Fruit fly (Drosophila melanogaster) whole organism, embryonic: Measurements from ENCODE around the gene Nup93-1.

Source experiments
- ATbp ChIP-seq: fragments of 200-800 bp; sonication (Bioruptor generic); optimal IDR thresholded peaks from 2 replicates; lab custom pipeline; 2017; ENCODE audit warnings: missing biosample characterization, mild to moderate bottlenecking, missing genetic modification characterization, missing genetic modification reagents
- Antp ChIP-seq: fragments of 200-800 bp; sonication (Bioruptor generic); optimal IDR thresholded peaks from 3 replicates; lab custom pipeline; 2016; ENCODE audit warnings: missing biosample characterization, missing genetic modification characterization
- Awh ChIP-seq: fragments of 200-800 bp; sonication (Bioruptor generic); IDR thresholded peaks from 2 replicates; pipeline ENCODE4, ENCODE4 v1.3.6; 2022; ENCODE audit warnings: missing biosample characterization, missing genetic modification characterization
- B-H2 ChIP-seq: fragments of 200-800 bp; sonication (Bioruptor generic); optimal IDR thresholded peaks from 2 replicates; lab custom pipeline; 2018; ENCODE audit warnings: missing biosample characterization, mild to moderate bottlenecking, missing genetic modification characterization
- Blimp-1 ChIP-seq: fragments of 200-800 bp; sonication (Bioruptor generic); optimal IDR thresholded peaks from 3 replicates; lab custom pipeline; 2018; ENCODE audit warnings: missing biosample characterization, missing genetic modification characterization, mild to moderate bottlenecking, moderate library complexity, missing genetic modification reagents
- Bteb2 ChIP-seq: fragments of 200-800 bp; sonication (Bioruptor generic); optimal IDR thresholded peaks from 2 replicates; lab custom pipeline; 2016; ENCODE audit warnings: missing biosample characterization, missing genetic modification characterization
- CG12659 ChIP-seq: fragments of 200-800 bp; sonication (Bioruptor generic); optimal IDR thresholded peaks from 3 replicates; lab custom pipeline; 2017; ENCODE audit warnings: mild to moderate bottlenecking, missing biosample characterization, missing genetic modification reagents, missing genetic modification characterization
- CG12769 ChIP-seq: fragments of 200-800 bp; sonication (Bioruptor generic); optimal IDR thresholded peaks from 2 replicates; lab custom pipeline; 2019; ENCODE audit warnings: missing biosample characterization, mild to moderate bottlenecking, missing genetic modification characterization, moderate library complexity
- CG13775 ChIP-seq: fragments of 200-800 bp; sonication (Bioruptor generic); optimal IDR thresholded peaks from 3 replicates; lab custom pipeline; 2017; ENCODE audit warnings: missing biosample characterization, mild to moderate bottlenecking, missing genetic modification characterization
- CG15514 ChIP-seq: fragments of 200-800 bp; sonication (Bioruptor generic); optimal IDR thresholded peaks from 3 replicates; lab custom pipeline; 2017; ENCODE audit warnings: missing biosample characterization, missing genetic modification characterization, mild to moderate bottlenecking, moderate library complexity, missing genetic modification reagents
- CG16863 ChIP-seq: fragments of 200-800 bp; sonication (Bioruptor generic); optimal IDR thresholded peaks from 3 replicates; lab custom pipeline; 2016; ENCODE audit warnings: missing biosample characterization, missing genetic modification characterization
- CG17328 ChIP-seq: fragments of 200-800 bp; sonication (Bioruptor generic); IDR thresholded peaks from 2 replicates; pipeline ENCODE4 v1.3.6; 2022; ENCODE audit warnings: missing biosample characterization, missing genetic modification characterization
- CG18262 ChIP-seq: fragments of 200-800 bp; optimal IDR thresholded peaks from 3 replicates; lab custom pipeline; 2019; ENCODE audit warnings: missing biosample characterization, mild to moderate bottlenecking, missing genetic modification characterization, moderate library complexity
- CG18619 ChIP-seq: fragments of 200-800 bp; sonication (Bioruptor generic); optimal IDR thresholded peaks from 3 replicates; lab custom pipeline; 2017; ENCODE audit warnings: missing biosample characterization, mild to moderate bottlenecking, missing genetic modification characterization
- CG2678 ChIP-seq: fragments of 200-800 bp; sonication (Bioruptor generic); optimal IDR thresholded peaks from 3 replicates; lab custom pipeline; 2019; ENCODE audit warnings: missing biosample characterization, mild to moderate bottlenecking, missing genetic modification characterization, moderate library complexity
- CG30403 ChIP-seq: fragments of 200-800 bp; sonication (Bioruptor generic); optimal IDR thresholded peaks from 3 replicates; lab custom pipeline; 2016; ENCODE audit warnings: missing biosample characterization, missing genetic modification characterization
- CG3065 ChIP-seq: fragments of 200-800 bp; sonication (Bioruptor generic); optimal IDR thresholded peaks from 2 replicates; lab custom pipeline; 2016; ENCODE audit warnings: missing biosample characterization, missing genetic modification characterization
- CG3163 ChIP-seq: fragments of 200-800 bp; sonication (Bioruptor generic); optimal IDR thresholded peaks from 3 replicates; lab custom pipeline; 2016; ENCODE audit warnings: missing biosample characterization, missing genetic modification characterization
- CG3281 ChIP-seq: fragments of 200-800 bp; sonication (Bioruptor generic); optimal IDR thresholded peaks from 3 replicates; lab custom pipeline; 2017; ENCODE audit warnings: missing biosample characterization, mild to moderate bottlenecking, missing genetic modification characterization
- CG34376 ChIP-seq: fragments of 200-800 bp; sonication (Bioruptor generic); optimal IDR thresholded peaks from 2 replicates; lab custom pipeline; 2018; ENCODE audit warnings: missing biosample characterization, mild to moderate bottlenecking, missing genetic modification characterization
- CG4617 ChIP-seq: fragments of 200-800 bp; sonication (Bioruptor generic); optimal IDR thresholded peaks from 3 replicates; lab custom pipeline; 2016; ENCODE audit warnings: missing biosample characterization, missing genetic modification characterization, borderline replicate concordance
- CG6272 ChIP-seq: fragments of 200-800 bp; sonication (Bioruptor generic); IDR thresholded peaks from 2 replicates; pipeline ENCODE4 v1.3.6; 2022; ENCODE audit warnings: missing biosample characterization, missing genetic modification characterization
- CG7372 ChIP-seq: fragments of 200-800 bp; sonication (Bioruptor generic); IDR thresholded peaks from 2 replicates; pipeline ENCODE4 v1.3.6; 2022; ENCODE audit warnings: missing biosample characterization, missing genetic modification characterization
- CG7556 ChIP-seq: fragments of 200-800 bp; sonication (Bioruptor generic); optimal IDR thresholded peaks from 2 replicates; lab custom pipeline; 2017; ENCODE audit warnings: missing biosample characterization, mild to moderate bottlenecking, missing genetic modification characterization
- CG8924 ChIP-seq: fragments of 200-800 bp; optimal IDR thresholded peaks from 3 replicates; lab custom pipeline; 2019; ENCODE audit warnings: missing biosample characterization, mild to moderate bottlenecking, missing genetic modification characterization, moderate library complexity
- CoRest ChIP-seq: fragments of 200-800 bp; sonication (Bioruptor generic); optimal IDR thresholded peaks from 3 replicates; lab custom pipeline; 2018; ENCODE audit warnings: missing biosample characterization, mild to moderate bottlenecking, missing genetic modification characterization, moderate library complexity
- Dek ChIP-seq: fragments of 200-800 bp; sonication (Bioruptor generic); optimal IDR thresholded peaks from 3 replicates; lab custom pipeline; 2019; ENCODE audit warnings: missing biosample characterization, mild to moderate bottlenecking, missing genetic modification characterization, moderate library complexity
- Dll ChIP-seq: fragments of 200-800 bp; sonication (Bioruptor generic); IDR thresholded peaks from 4 replicates; pipeline ENCODE4 v1.3.6; 2022; ENCODE audit warnings: missing biosample characterization, missing genetic modification characterization; ENCODE audit not compliant: partially characterized antibody
- Drgx ChIP-seq: fragments of 200-800 bp; sonication (Bioruptor generic); IDR thresholded peaks from 2 replicates; pipeline ENCODE4 v1.3.6; 2022; ENCODE audit warnings: missing biosample characterization, missing genetic modification characterization
- Elba2 ChIP-seq: fragments of 200-800 bp; sonication (Bioruptor generic); optimal IDR thresholded peaks from 3 replicates; lab custom pipeline; 2016; ENCODE audit warnings: missing biosample characterization, missing genetic modification characterization
- HHEX ChIP-seq: fragments of 200-800 bp; sonication (Bioruptor generic); optimal IDR thresholded peaks from 3 replicates; lab custom pipeline; 2017; ENCODE audit warnings: missing biosample characterization, mild to moderate bottlenecking, missing genetic modification characterization, missing genetic modification reagents
- Side ChIP-seq: fragments of 200-800 bp; sonication (Bioruptor generic); optimal IDR thresholded peaks from 2 replicates; lab custom pipeline; 2016; ENCODE audit warnings: missing biosample characterization, missing genetic modification characterization
- aop ChIP-seq: fragments of 200-800 bp; sonication (Bioruptor generic); IDR thresholded peaks from 2 replicates; pipeline ENCODE4 v1.3.6; 2022; ENCODE audit warnings: missing biosample characterization, missing genetic modification characterization
- ato ChIP-seq: fragments of 200-800 bp; sonication (Bioruptor generic); IDR thresholded peaks from 2 replicates; pipeline ENCODE4 v1.3.6; 2022; ENCODE audit warnings: missing biosample characterization, missing genetic modification characterization; ENCODE audit not compliant: partially characterized antibody
- bcd ChIP-seq: fragments of 200-800 bp; sonication (Bioruptor generic); optimal IDR thresholded peaks from 2 replicates; lab custom pipeline; 2017; ENCODE audit warnings: missing biosample characterization, mild to moderate bottlenecking, missing genetic modification characterization
- chif ChIP-seq, 2 experiments: fragments of 200-800 bp; sonication (Bioruptor generic); optimal IDR thresholded peaks; 3 replicates each; lab custom pipeline; 2016; ENCODE audit warnings: missing biosample characterization in 2 of 2, missing genetic modification characterization in 2 of 2
- dmrt99B ChIP-seq: fragments of 200-800 bp; sonication (Bioruptor generic); optimal IDR thresholded peaks from 2 replicates; lab custom pipeline; 2018; ENCODE audit warnings: missing biosample characterization, mild to moderate bottlenecking, missing genetic modification characterization, moderate library complexity
- dysf ChIP-seq: fragments of 200-800 bp; sonication (Bioruptor generic); IDR thresholded peaks from 3 replicates; pipeline ENCODE4 v1.3.6; 2022; ENCODE audit warnings: missing biosample characterization, missing genetic modification characterization
- fd3F ChIP-seq: fragments of 200-800 bp; sonication (Bioruptor generic); optimal IDR thresholded peaks from 2 replicates; lab custom pipeline; 2018; ENCODE audit warnings: missing biosample characterization, mild to moderate bottlenecking, missing genetic modification characterization, moderate library complexity
- jing ChIP-seq: fragments of 200-800 bp; sonication (Bioruptor generic); optimal IDR thresholded peaks from 2 replicates; lab custom pipeline; 2018; ENCODE audit warnings: missing biosample characterization, mild to moderate bottlenecking, missing genetic modification characterization
- lola ChIP-seq, 3 experiments: fragments of >200 bp in 2 of 3; fragments of 200-800 bp in 1 of 3; sonication (Bioruptor generic) in 1 of 3; optimal IDR thresholded peaks; 2 replicates each; lab custom pipeline; 2017 to 2019; ENCODE audit warnings: missing biosample characterization in 3 of 3, missing genetic modification characterization in 3 of 3, mild to moderate bottlenecking in 1 of 3, moderate library complexity in 1 of 3
- org-1 ChIP-seq: fragments of 200-800 bp; sonication (Bioruptor generic); optimal IDR thresholded peaks from 2 replicates; lab custom pipeline; 2017; ENCODE audit warnings: missing biosample characterization, missing genetic modification characterization
- rib ChIP-seq: fragments of 200-800 bp; sonication (Bioruptor generic); IDR thresholded peaks from 2 replicates; pipeline ENCODE4 v1.3.6; 2022; ENCODE audit warnings: missing biosample characterization, missing genetic modification characterization
- sqz ChIP-seq: fragments of 200-800 bp; sonication (Bioruptor generic); optimal IDR thresholded peaks from 3 replicates; lab custom pipeline; 2018; ENCODE audit warnings: missing biosample characterization, mild to moderate bottlenecking, missing genetic modification characterization
- stc ChIP-seq: fragments of 200-800 bp; sonication (Bioruptor generic); IDR thresholded peaks from 2 replicates; pipeline ENCODE4 v1.3.6; 2022; ENCODE audit warnings: missing biosample characterization, missing genetic modification characterization
- unpg ChIP-seq: fragments of 200-800 bp; sonication (Bioruptor generic); optimal IDR thresholded peaks from 3 replicates; lab custom pipeline; 2018; ENCODE audit warnings: missing biosample characterization, mild to moderate bottlenecking, missing genetic modification characterization, moderate library complexity
- z ChIP-seq: fragments of 200-800 bp; sonication (Bioruptor generic); IDR thresholded peaks from 3 replicates; pipeline ENCODE4 v1.3.6; 2022; ENCODE audit warnings: missing biosample characterization, missing genetic modification characterization
- zfh2 ChIP-seq: fragments of 200-800 bp; sonication (Bioruptor generic); optimal IDR thresholded peaks from 2 replicates; lab custom pipeline; 2016; ENCODE audit warnings: missing biosample characterization, missing genetic modification characterization

The Nup93-1 gene

dm6 chrX:13817418-13818171 lies 5.0 kb upstream of the Nup93-1 start (continued):
- TF ChIP-seq Dll: no peak
- peak; percentile 42 for TF ChIP-seq Blimp-1 (GFP tag; lab: Kevin White, UChicago)
- no peak for TF ChIP-seq Side (GFP tag; lab: Kevin White, UChicago)
- no peak for TF ChIP-seq CG4617
- peak; percentile 63 for TF ChIP-seq stc (GFP tag; lab: Robert Waterston, UW)
- peak; percentile 59 for TF ChIP-seq dmrt99B (tag; lab: Kevin White, UChicago)
- TF ChIP-seq CG17328 (GFP tag; lab: Robert Waterston, UW): peak; percentile 23; the same call in 1 of the 2 replicates
- peak; percentile 63 for TF ChIP-seq unpg (GFP tag; lab: Kevin White, UChicago)
- no peak for TF ChIP-seq CG16863 (GFP tag; lab: Kevin White, UChicago)
- peak; percentile 61 for TF ChIP-seq Drgx (GFP tag; lab: Robert Waterston, UW)
- TF ChIP-seq org-1 (GFP tag; lab: Kevin White, UChicago): no peak
- TF ChIP-seq CG13775 (GFP tag; lab: Kevin White, UChicago): peak; percentile 11
- peak; percentile 29 for TF ChIP-seq CG8924
- TF ChIP-seq B-H2 (GFP tag; lab: Kevin White, UChicago): no peak
- no peak for TF ChIP-seq aop (GFP tag; lab: Robert Waterston, UW)
- peak; percentile 27 for TF ChIP-seq Dek (tag; lab: Kevin White, UChicago)
- no peak for TF ChIP-seq sqz (GFP tag; lab: Kevin White, UChicago)
- TF ChIP-seq CG18619: peak; percentile 36
- TF ChIP-seq CG3065 (GFP tag; lab: Kevin White, UChicago): no peak
- peak; percentile 5 for TF ChIP-seq ATbp (GFP tag; lab: Kevin White, UChicago)
- TF ChIP-seq bcd (GFP tag; lab: Kevin White, UChicago): peak; percentile 42
- TF ChIP-seq CG18262: peak; percentile 36
- TF ChIP-seq ato (GFP tag; lab: Robert Waterston, UW): no peak
- peak; percentile 11 to 16 for TF ChIP-seq chif (GFP tag; optimal IDR thresholded peaks at IDR 0.05; lab: Kevin White, UChicago)
- peak; percentile 44 for TF ChIP-seq CG2678 (tag; lab: Kevin White, UChicago)
- TF ChIP-seq z: no peak
- peak; percentile 22 for TF ChIP-seq CG34376 (GFP tag; lab: Kevin White, UChicago)
- peak; percentile 6 for TF ChIP-seq zfh2 (GFP tag; lab: Kevin White, UChicago)
- TF ChIP-seq CG3281 (GFP tag; lab: Kevin White, UChicago): peak; percentile 42
- peak; percentile 24 for TF ChIP-seq Bteb2
- TF ChIP-seq CG12769 (tag; lab: Kevin White, UChicago): no peak
- TF ChIP-seq HHEX: peak; percentile 57
- TF ChIP-seq CG15514 (GFP tag; lab: Kevin White, UChicago): peak; percentile 18
- TF ChIP-seq rib (GFP tag; lab: Robert Waterston, UW): peak; percentile 43; the same call in 1 of the 2 replicates
- no peak for TF ChIP-seq Elba2
- no peak for TF ChIP-seq CG3163
- peak; percentile 51 for TF ChIP-seq CG7556 (GFP tag; lab: Kevin White, UChicago)
- peak; percentile 23; the same call in 1 of the 2 replicates for TF ChIP-seq Awh (GFP tag; lab: Robert Waterston, UW)
- no peak for TF ChIP-seq CG6272 (GFP tag; lab: Robert Waterston, UW)
- peak; percentile 42 for TF ChIP-seq CG30403 (GFP tag; lab: Kevin White, UChicago)
- TF ChIP-seq CoRest: peak; percentile 41
- no peak for TF ChIP-seq Antp (GFP tag; lab: Kevin White, UChicago)
- TF ChIP-seq fd3F (GFP tag; lab: Kevin White, UChicago): peak; percentile 8
- TF ChIP-seq lola (GFP tag; optimal IDR thresholded peaks at IDR 0.05; lab: Kevin White, UChicago): no peak
- TF ChIP-seq CG12659 (GFP tag; lab: Kevin White, UChicago): peak; percentile 21
- no peak for TF ChIP-seq jing
- 0 out of 2 replicates have a peak, but pooled peaks have one; percentile 16 for TF ChIP-seq CG7372 (GFP tag; lab: Robert Waterston, UW)
- TF ChIP-seq dysf (GFP tag; lab: Robert Waterston, UW): peak; percentile 52; the same call in 1 of the 3 replicates
